Fruit fly (Drosophila melanogaster): ENCODE results near the gene CG5928.

Gene CG5928

dm6 chrX:6074845-6075244, 7.1 kb downstream of the CG5928 start, which contains the start of gene Tsp5D (continued):
- TF ChIP-seq CG6792 (GFP tag; optimal IDR thresholded peaks at IDR 0.05) (peak; percentile 80), esn (GFP tag; optimal IDR thresholded peaks at IDR 0.05) (peak; percentile 36), eg (GFP tag; IDR thresholded peaks at IDR 0.05) (peak; percentile 100), CG1621 (tag; optimal IDR thresholded peaks at IDR 0.05) (peak; percentile 93), Hr39 (GFP tag; optimal IDR thresholded peaks at IDR 0.05) (no peak), OdsH (GFP tag; optimal IDR thresholded peaks at IDR 0.05) (peak; percentile 94), Eip75B (GFP tag; optimal IDR thresholded peaks at IDR 0.05) (peak; percentile 84), Sox15 (GFP tag; optimal IDR thresholded peaks at IDR 0.05) (peak; percentile 59), topi (GFP tag; optimal IDR thresholded peaks at IDR 0.05) (peak; percentile 68), Met (GFP tag; optimal IDR thresholded peaks at IDR 0.05) (peak; percentile 11), net (GFP tag; optimal IDR thresholded peaks at IDR 0.05) (peak; percentile 96), Ets21C (GFP tag; optimal IDR thresholded peaks at IDR 0.05) (no peak), dac (GFP tag; optimal IDR thresholded peaks at IDR 0.05) (peak; percentile 96), svp (GFP tag) (no peak), CG32006 (GFP tag; optimal IDR thresholded peaks at IDR 0.05) (peak; percentile 98), CG6163 (GFP tag; IDR thresholded peaks at IDR 0.05) (peak; percentile 99), CG34406 (GFP tag; optimal IDR thresholded peaks at IDR 0.05) (peak; percentile 83), Smox (GFP tag; optimal IDR thresholded peaks at IDR 0.05) (no peak)

- TF ChIP-seq CG15336 (GFP tag; IDR thresholded peaks at IDR 0.05) (no peak), dac (GFP tag; optimal IDR thresholded peaks at IDR 0.05) (no peak), fd85E (GFP tag; optimal IDR thresholded peaks at IDR 0.05) (no peak), achi (GFP tag; optimal IDR thresholded peaks at IDR 0.05) (no peak), CG3919 (GFP tag; optimal IDR thresholded peaks at IDR 0.05) (no peak), CG9139 (GFP tag; optimal IDR thresholded peaks at IDR 0.05) (no peak), CG11762 (GFP tag; optimal IDR thresholded peaks at IDR 0.05; ENCODE audit: insufficient read depth) (no peak), fkh (GFP tag; optimal IDR thresholded peaks at IDR 0.05) (no peak)
Observed at dm6 chrX:6075586-6075985, 7.8 kb downstream of the CG5928 start.

dm6 chrX:6077043-6077547, 9.3 kb downstream of the CG5928 start:
- peak; percentile 65 for TF ChIP-seq CG11762 (GFP tag; optimal IDR thresholded peaks at IDR 0.05; ENCODE audit: insufficient read depth)
- peak; percentile 89 for TF ChIP-seq Lpt (GFP tag; optimal IDR thresholded peaks at IDR 0.05)
- TF ChIP-seq cyc (GFP tag; optimal IDR thresholded peaks at IDR 0.05) = no peak
- peak; percentile 49 for TF ChIP-seq dsx (GFP tag; optimal IDR thresholded peaks at IDR 0.05; ENCODE audit: poor library complexity, severe bottlenecking)
- TF ChIP-seq CG4318 (GFP tag; optimal IDR thresholded peaks at IDR 0.05) = peak; percentile 79
- TF ChIP-seq Eip78C (GFP tag) = peak; percentile 94
- peak; percentile 81 for TF ChIP-seq CG6276 (GFP tag; optimal IDR thresholded peaks at IDR 0.05)
- TF ChIP-seq ss (GFP tag; optimal IDR thresholded peaks at IDR 0.05) = peak; percentile 42 to 64
- TF ChIP-seq acj6 (GFP tag; optimal IDR thresholded peaks at IDR 0.05) = peak; percentile 77
- TF ChIP-seq Eip75B (GFP tag; optimal IDR thresholded peaks at IDR 0.05) = peak; percentile 32
- TF ChIP-seq CG6854 (GFP tag; optimal IDR thresholded peaks at IDR 0.05) = no peak
- peak; percentile 57 for TF ChIP-seq CG16779 (tag; optimal IDR thresholded peaks at IDR 0.05)
- TF ChIP-seq achi (GFP tag; optimal IDR thresholded peaks at IDR 0.05) = peak; percentile 82
- TF ChIP-seq CG6792 (GFP tag; optimal IDR thresholded peaks at IDR 0.05) = peak; percentile 78
- TF ChIP-seq topi (GFP tag; optimal IDR thresholded peaks at IDR 0.05) = peak; percentile 34
- no peak for TF ChIP-seq fkh (GFP tag; optimal IDR thresholded peaks at IDR 0.05)
- TF ChIP-seq Sox102F (GFP tag; optimal IDR thresholded peaks at IDR 0.05) = peak; percentile 21
- no peak for TF ChIP-seq Ets21C (GFP tag; optimal IDR thresholded peaks at IDR 0.05)
- TF ChIP-seq CG3919 (GFP tag; optimal IDR thresholded peaks at IDR 0.05) = peak; percentile 74
- peak; percentile 66 for TF ChIP-seq Gug (GFP tag; IDR thresholded peaks at IDR 0.05)
- peak; percentile 83 for TF ChIP-seq CG34406 (GFP tag; optimal IDR thresholded peaks at IDR 0.05)
- peak; percentile 13 for TF ChIP-seq CG11902 (GFP tag; optimal IDR thresholded peaks at IDR 0.05)
- peak; percentile 24 for TF ChIP-seq spab (GFP tag; optimal IDR thresholded peaks at IDR 0.05)
- peak; percentile 59 for TF ChIP-seq Sox15 (GFP tag; optimal IDR thresholded peaks at IDR 0.05)
- peak; percentile 23 for TF ChIP-seq CG7368 (GFP tag; optimal IDR thresholded peaks at IDR 0.05)
- peak; percentile 92 for TF ChIP-seq CG32006 (GFP tag; optimal IDR thresholded peaks at IDR 0.05)
- TF ChIP-seq Ets96B (tag; optimal IDR thresholded peaks at IDR 0.05) = peak; percentile 55
- peak; percentile 73 for TF ChIP-seq OdsH (GFP tag; optimal IDR thresholded peaks at IDR 0.05)
- no peak for TF ChIP-seq Hr38 (GFP tag; optimal IDR thresholded peaks at IDR 0.05)
- peak; percentile 12 for TF ChIP-seq CG31627 (GFP tag; optimal IDR thresholded peaks at IDR 0.05)
- TF ChIP-seq Sox14 (GFP tag; optimal IDR thresholded peaks at IDR 0.05) = no peak
- TF ChIP-seq fd59A (GFP tag; optimal IDR thresholded peaks at IDR 0.05) = peak; percentile 51
- peak; percentile 69 for TF ChIP-seq pdm3 (GFP tag; optimal IDR thresholded peaks at IDR 0.05)
- peak; percentile 71 for TF ChIP-seq svp (GFP tag)
- peak; percentile 63 for TF ChIP-seq CG3032 (tag; optimal IDR thresholded peaks at IDR 0.05)

Measured in whole organism, prepupa.